Worm (Caenorhabditis elegans) whole organism, midembryonic: ENCODE measurements around the gene K09C4.9.

Experiments
- cog-1 ChIP-seq: sonication (generic microtip); optimal IDR thresholded peaks from 2 replicates; lab custom pipeline; 2016; ENCODE audit warnings: missing genetic modification characterization, missing compliant biosample characterization
- flt-1 ChIP-seq: fragments of 200-800 bp; sonication (Bioruptor generic); IDR thresholded peaks from 2 replicates; pipeline ENCODE4 v1.3.6; 2022; ENCODE audit warnings: missing genetic modification characterization, missing compliant biosample characterization
- klf-2 ChIP-seq: fragments of 200-800 bp; sonication (Bioruptor generic); conservative IDR thresholded peaks from 2 replicates; pipeline ENCODE4 v1.3.6; 2022; ENCODE audit warnings: missing genetic modification reagents, missing genetic modification characterization, missing compliant biosample characterization
- ref-1 ChIP-seq: fragments of 200-800 bp; sonication (Bioruptor generic); conservative IDR thresholded peaks from 2 replicates; pipeline ENCODE4 v1.3.6; 2022; ENCODE audit warnings: missing genetic modification reagents, missing genetic modification characterization, missing compliant biosample characterization
- tab-1 ChIP-seq: fragments of 200-800 bp; sonication (Bioruptor generic); IDR thresholded peaks from 2 replicates; pipeline ENCODE4 v1.3.6; 2022; ENCODE audit warnings: missing genetic modification characterization, missing compliant biosample characterization
- ztf-23 ChIP-seq: fragments of 200-800 bp; sonication (Bioruptor generic); IDR thresholded peaks from 2 replicates; pipeline ENCODE4 v1.3.6; 2022; ENCODE audit warnings: missing genetic modification reagents, missing genetic modification characterization, missing compliant biosample characterization
- ztf-29 ChIP-seq: fragments of 200-800 bp; sonication (Bioruptor generic); IDR thresholded peaks from 2 replicates; pipeline ENCODE4 v1.3.6; 2022; ENCODE audit warnings: missing genetic modification reagents, missing genetic modification characterization, missing compliant biosample characterization

ce11 chrX:3289183-3289582 lies 17.6 kb upstream of the K09C4.9 start, which contains the start of gene K09C4.4:
- TF ChIP-seq cog-1 (tag; lab: Kevin White, UChicago), result no peak
- TF ChIP-seq ztf-29 (GFP tag; lab: Robert Waterston, UW), result no peak
- no peak for TF ChIP-seq klf-2
- no peak for TF ChIP-seq tab-1
- TF ChIP-seq ref-1 (GFP tag; lab: Robert Waterston, UW), result no peak
- no peak for TF ChIP-seq flt-1 (GFP tag; lab: Robert Waterston, UW)
- TF ChIP-seq ztf-23, result no peak
